Fruit fly (Drosophila melanogaster): ENCODE data around the gene mld.
A peak's percentile ranks its signal among the peaks of the same experiment; 100 is the strongest.

The mld gene

dm6 chr3R:24585042-24585698 lies at the start of gene mld, which contains the start of gene CG13625:
Gene mld (plus strand): TSS chr3R:24585653.
Gene CG13625 (minus strand): TSS chr3R:24585160.
- peak; percentile 22 for TF ChIP-seq br (GFP tag; optimal IDR thresholded peaks at IDR 0.05)
- no peak for TF ChIP-seq Rel (GFP tag; optimal IDR thresholded peaks at IDR 0.05)
- peak; percentile 11 for TF ChIP-seq Rel (tag; optimal IDR thresholded peaks at IDR 0.05)
- TF ChIP-seq Myc (optimal IDR thresholded peaks at IDR 0.05) = no peak
- peak; percentile 35 for TF ChIP-seq h (GFP tag; optimal IDR thresholded peaks at IDR 0.05)
- no peak for TF ChIP-seq dmrt93B (GFP tag; optimal IDR thresholded peaks at IDR 0.05)
- TF ChIP-seq Hr83 (GFP tag; optimal IDR thresholded peaks at IDR 0.05; ENCODE audit: poor library complexity, severe bottlenecking) = peak; percentile 63
- peak in 1 of 2 experiments; percentile 16 for TF ChIP-seq foxo (GFP tag; optimal IDR thresholded peaks at IDR 0.05)
- peak; percentile 9 for TF ChIP-seq ey (GFP tag; optimal IDR thresholded peaks at IDR 0.05)
- no peak for TF ChIP-seq Hr78 (GFP tag; optimal IDR thresholded peaks at IDR 0.05)
- peak; percentile 67 for TF ChIP-seq tai (GFP tag; optimal IDR thresholded peaks at IDR 0.05)
- peak; percentile 13 for TF ChIP-seq CG9705 (GFP tag; optimal IDR thresholded peaks at IDR 0.05)
- TF ChIP-seq Hnf4 (GFP tag; optimal IDR thresholded peaks at IDR 0.05) = peak; percentile 20
- TF ChIP-seq rgr (GFP tag; optimal IDR thresholded peaks at IDR 0.05) = peak; percentile 27
- TF ChIP-seq HLH106 (tag; optimal IDR thresholded peaks at IDR 0.05) = peak; percentile 37

- TF ChIP-seq psq (GFP tag; optimal IDR thresholded peaks at IDR 0.05) (peak; percentile 90), h (GFP tag; optimal IDR thresholded peaks at IDR 0.05) (peak; percentile 98), Dif (GFP tag; optimal IDR thresholded peaks at IDR 0.05; ENCODE audit: partially characterized antibody) (no peak), Hr83 (GFP tag; optimal IDR thresholded peaks at IDR 0.05; ENCODE audit: poor library complexity, severe bottlenecking) (peak; percentile 63), jim (GFP tag; optimal IDR thresholded peaks at IDR 0.05) (no peak), Jra (GFP tag; optimal IDR thresholded peaks at IDR 0.05) (peak; percentile 85), HLH106 (tag; optimal IDR thresholded peaks at IDR 0.05) (peak; percentile 94), N (GFP tag; optimal IDR thresholded peaks at IDR 0.05) (no peak), Sp1 (GFP tag; optimal IDR thresholded peaks at IDR 0.05) (peak; percentile 95), foxo (GFP tag; optimal IDR thresholded peaks at IDR 0.05) (peak in 1 of 2 experiments; percentile 85), brk (GFP tag; optimal IDR thresholded peaks at IDR 0.05) (no peak), dl (GFP tag; optimal IDR thresholded peaks at IDR 0.05; ENCODE audit: insufficient read depth in 1 of 2, partially characterized antibody in 2 of 2) (no peak), Rel (GFP tag; optimal IDR thresholded peaks at IDR 0.05) (peak; percentile 34), Rel (tag; optimal IDR thresholded peaks at IDR 0.05) (peak; percentile 78), Abd-B (GFP tag; optimal IDR thresholded peaks at IDR 0.05) (no peak), usp (GFP tag; optimal IDR thresholded peaks at IDR 0.05) (no peak), woc (GFP tag; optimal IDR thresholded peaks at IDR 0.05) (peak; percentile 84), Dfd (GFP tag; optimal IDR thresholded peaks at IDR 0.05) (no peak), ey (GFP tag; optimal IDR thresholded peaks at IDR 0.05) (peak; percentile 96), dsf (GFP tag; optimal IDR thresholded peaks at IDR 0.05; ENCODE audit: borderline replicate concordance) (peak; percentile 74), sage (GFP tag; optimal IDR thresholded peaks at IDR 0.05) (peak; percentile 92), pan (optimal IDR thresholded peaks at IDR 0.05) (no peak), dmrt93B (GFP tag; optimal IDR thresholded peaks at IDR 0.05) (peak; percentile 87), sv (GFP tag; optimal IDR thresholded peaks at IDR 0.05) (peak; percentile 92), fru (GFP tag; optimal IDR thresholded peaks at IDR 0.05) (peak; percentile 93), br (GFP tag; optimal IDR thresholded peaks at IDR 0.05) (peak; percentile 92), OdsH (GFP tag; optimal IDR thresholded peaks at IDR 0.05) (peak; percentile 97), CrebA (GFP tag; optimal IDR thresholded peaks at IDR 0.05; ENCODE audit: borderline replicate concordance) (no peak), CG9705 (GFP tag; optimal IDR thresholded peaks at IDR 0.05) (peak; percentile 87), Hr78 (GFP tag; optimal IDR thresholded peaks at IDR 0.05) (no peak), Hnf4 (GFP tag; optimal IDR thresholded peaks at IDR 0.05) (peak; percentile 93), Mio (GFP tag; optimal IDR thresholded peaks at IDR 0.05) (peak; percentile 89), tai (GFP tag; optimal IDR thresholded peaks at IDR 0.05) (no peak), Myc (optimal IDR thresholded peaks at IDR 0.05) (no peak), rgr (GFP tag; optimal IDR thresholded peaks at IDR 0.05) (peak; percentile 97), Vsx2 (GFP tag; optimal IDR thresholded peaks at IDR 0.05; ENCODE audit: partially characterized antibody) (no peak), CG32264 (GFP tag; optimal IDR thresholded peaks at IDR 0.05) (peak; percentile 69), GATAd (GFP tag; optimal IDR thresholded peaks at IDR 0.05) (peak; percentile 52), lola (GFP tag; optimal IDR thresholded peaks at IDR 0.05) (no peak)
Observed at dm6 chr3R:24543033-24543675, 42.3 kb upstream of the mld start.
